Fruit fly (Drosophila melanogaster): ENCODE measurements around the gene Pi3K92E.

Gene Pi3K92E

dm6 chr3R:20592517-20593462, 41.7 kb downstream of the Pi3K92E start, which contains the start of the genes Pus1 and bon (continued):
- TF ChIP-seq CG14710 (tag; optimal IDR thresholded peaks at IDR 0.05) (peak; percentile 79), ash1 (GFP tag; optimal IDR thresholded peaks at IDR 0.05) (no peak), Aef1 (GFP tag; IDR thresholded peaks at IDR 0.05) (no peak), Hmx (GFP tag; optimal IDR thresholded peaks at IDR 0.05) (no peak), vvl (GFP tag; IDR thresholded peaks at IDR 0.05) (peak; percentile 87), CG8290 (GFP tag; optimal IDR thresholded peaks at IDR 0.05) (no peak), CG8290 (tag; optimal IDR thresholded peaks at IDR 0.05) (peak in 1 of 2 experiments; percentile 67), Drgx (GFP tag; IDR thresholded peaks at IDR 0.05) (no peak), unpg (GFP tag; optimal IDR thresholded peaks at IDR 0.05) (no peak), CG3995 (GFP tag; optimal IDR thresholded peaks at IDR 0.05) (no peak), ap (GFP tag; IDR thresholded peaks at IDR 0.05) (no peak), ttk (GFP tag; IDR thresholded peaks at IDR 0.05) (no peak), zf30C (GFP tag; optimal IDR thresholded peaks at IDR 0.05) (no peak), Hmr (GFP tag; optimal IDR thresholded peaks at IDR 0.05) (peak; percentile 15), Dip3 (GFP tag; optimal IDR thresholded peaks at IDR 0.05) (no peak), tin (GFP tag; optimal IDR thresholded peaks at IDR 0.05) (peak; percentile 30), CG8924 (tag; optimal IDR thresholded peaks at IDR 0.05) (peak; percentile 36), nerfin-2 (GFP tag; IDR thresholded peaks at IDR 0.05; ENCODE audit: partially characterized antibody) (no peak), shn (GFP tag; optimal IDR thresholded peaks at IDR 0.05) (no peak), CG33213 (GFP tag; optimal IDR thresholded peaks at IDR 0.05) (peak; percentile 36), odd (GFP tag; optimal IDR thresholded peaks at IDR 0.05) (no peak), CG8765 (GFP tag; IDR thresholded peaks at IDR 0.05) (no peak), grn (GFP tag; optimal IDR thresholded peaks at IDR 0.05) (no peak), CG15479 (GFP tag; optimal IDR thresholded peaks at IDR 0.05) (no peak), Ets97D (GFP tag; optimal IDR thresholded peaks at IDR 0.05) (peak; percentile 83), CG1792 (GFP tag; optimal IDR thresholded peaks at IDR 0.05) (peak; percentile 34), CkIIα-i1 (GFP tag; IDR thresholded peaks at IDR 0.05) (no peak), NfI (GFP tag; optimal IDR thresholded peaks at IDR 0.05) (peak; percentile 12), CG3281 (GFP tag; optimal IDR thresholded peaks at IDR 0.05) (no peak), pros (GFP tag; optimal IDR thresholded peaks at IDR 0.05) (no peak), Xbp1 (GFP tag; optimal IDR thresholded peaks at IDR 0.05) (peak; percentile 39), hkb (optimal IDR thresholded peaks at IDR 0.05) (no peak), hkb (GFP tag; IDR thresholded peaks at IDR 0.05) (no peak), ci (GFP tag; IDR thresholded peaks at IDR 0.05) (peak; percentile 20; the same call in 1 of the 3 replicates), CG7786 (GFP tag; optimal IDR thresholded peaks at IDR 0.05) (no peak), psq (GFP tag; optimal IDR thresholded peaks at IDR 0.05) (no peak), CG18011 (GFP tag; optimal IDR thresholded peaks at IDR 0.05) (no peak), CG32532 (GFP tag; IDR thresholded peaks at IDR 0.05) (peak; percentile 37; the same call in 1 of the 2 replicates), CG16813 (GFP tag; IDR thresholded peaks at IDR 0.05; ENCODE audit: partially characterized antibody) (peak; percentile 14; the same call in 1 of the 3 replicates), fd64A (GFP tag; optimal IDR thresholded peaks at IDR 0.05) (no peak), trh (GFP tag; optimal IDR thresholded peaks at IDR 0.05) (no peak), CG15696 (tag; optimal IDR thresholded peaks at IDR 0.05) (no peak), croc (GFP tag; conservative IDR thresholded peaks at IDR 0.05) (no peak), CG10321 (GFP tag; IDR thresholded peaks at IDR 0.05) (no peak), az2 (GFP tag; optimal IDR thresholded peaks at IDR 0.05) (no peak), CG10267 (tag; optimal IDR thresholded peaks at IDR 0.05) (peak; percentile 40), Lim3 (GFP tag; IDR thresholded peaks at IDR 0.05) (no peak), CG1529 (GFP tag; optimal IDR thresholded peaks at IDR 0.05) (no peak), gcm (GFP tag; optimal IDR thresholded peaks at IDR 0.05) (peak; percentile 30), Dref (GFP tag; IDR thresholded peaks at IDR 0.05) (no peak)

Data from whole organism, embryonic.